Worm (Caenorhabditis elegans) whole organism, L2 larva: Measurements from ENCODE around the gene npr-7.
A peak's percentile ranks its signal among the peaks of the same experiment; 100 is the strongest.

ENCODE experiments used
- blmp-1 ChIP-seq: sonication (generic microtip); optimal IDR thresholded peaks from 2 replicates; lab custom pipeline; 2017; ENCODE audit warnings: missing genetic modification characterization, mild to moderate bottlenecking, missing compliant biosample characterization, antibody characterized with exemption, moderate library complexity; ENCODE audit not compliant: insufficient read depth
- egl-27 ChIP-seq: sonication (generic microtip); optimal IDR thresholded peaks from 3 replicates; lab custom pipeline; 2017; ENCODE audit warnings: missing biosample characterization, missing genetic modification reagents, missing genetic modification characterization
- elt-1 ChIP-seq: fragments of 150-350 bp; optimal IDR thresholded peaks from 2 replicates; lab custom pipeline; 2014; ENCODE audit warnings: missing biosample characterization, missing genetic modification characterization
- fos-1 ChIP-seq: fragments of 150-350 bp; optimal IDR thresholded peaks from 2 replicates; lab custom pipeline; 2014; ENCODE audit warnings: missing biosample characterization, missing genetic modification characterization
- lin-39 ChIP-seq: fragments of 150-350 bp; optimal IDR thresholded peaks from 2 replicates; lab custom pipeline; 2014; ENCODE audit warnings: missing biosample characterization, missing genetic modification reagents, missing genetic modification characterization
- nhr-11 ChIP-seq: fragments of 150-350 bp; optimal IDR thresholded peaks from 2 replicates; lab custom pipeline; 2014; ENCODE audit warnings: missing biosample characterization, missing genetic modification characterization
- nhr-237 ChIP-seq: fragments of 150-350 bp; optimal IDR thresholded peaks from 2 replicates; lab custom pipeline; 2014; ENCODE audit warnings: missing biosample characterization, missing genetic modification characterization
- nhr-25 ChIP-seq: fragments of 150-350 bp; sonication (generic microtip); optimal IDR thresholded peaks from 3 replicates; lab custom pipeline; 2014; ENCODE audit warnings: missing biosample characterization, missing genetic modification characterization
- nhr-6 ChIP-seq: fragments of 150-350 bp; optimal IDR thresholded peaks from 2 replicates; lab custom pipeline; 2014; ENCODE audit warnings: missing biosample characterization, missing genetic modification characterization
- nhr-77 ChIP-seq: fragments of 150-350 bp; optimal IDR thresholded peaks from 2 replicates; lab custom pipeline; 2014; ENCODE audit warnings: missing biosample characterization, missing genetic modification characterization
- ztf-11 ChIP-seq: sonication (generic microtip); optimal IDR thresholded peaks from 2 replicates; lab custom pipeline; 2017; ENCODE audit warnings: missing biosample characterization, missing genetic modification characterization
- ztf-4 ChIP-seq: fragments of 150-350 bp; optimal IDR thresholded peaks from 2 replicates; lab custom pipeline; 2014; ENCODE audit warnings: missing biosample characterization, missing genetic modification characterization

DNA sequence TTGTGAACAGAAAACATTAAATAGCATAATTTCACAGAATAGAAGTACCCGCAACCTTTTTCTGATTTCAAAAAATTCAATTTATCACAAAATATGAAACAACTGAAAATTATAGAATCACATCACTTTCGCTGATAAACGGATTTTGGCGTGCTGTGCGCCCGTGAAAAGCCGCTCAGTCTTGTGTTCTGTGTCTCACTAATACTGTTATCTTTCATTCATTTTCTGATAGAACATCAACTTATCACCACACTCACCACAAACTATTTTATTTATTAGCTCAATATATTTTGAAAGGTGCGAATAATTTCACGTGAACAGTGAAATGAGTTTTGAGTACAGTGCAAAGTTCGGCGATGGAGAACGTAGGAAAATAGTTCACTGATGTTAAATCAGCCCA, 45.1 kb upstream of the npr-7 start:
- no peak for TF ChIP-seq nhr-77 (tag; lab: Kevin White, UChicago)
- TF ChIP-seq nhr-11 (tag; lab: Kevin White, UChicago): no peak
- TF ChIP-seq fos-1: peak; percentile 45
- no peak for TF ChIP-seq nhr-6 (tag; lab: Kevin White, UChicago)
- TF ChIP-seq elt-1 (tag; lab: Kevin White, UChicago): no peak
- TF ChIP-seq ztf-4 (tag; lab: Kevin White, UChicago): no peak
- TF ChIP-seq ztf-11: no peak
- no peak for TF ChIP-seq lin-39 (tag; lab: Kevin White, UChicago)
- no peak for TF ChIP-seq egl-27 (tag; lab: Kevin White, UChicago)
- TF ChIP-seq nhr-237 (tag; lab: Kevin White, UChicago): no peak
- TF ChIP-seq blmp-1 (tag; lab: Kevin White, UChicago): no peak
- TF ChIP-seq nhr-25 (tag; lab: Kevin White, UChicago): no peak
